Fruit fly (Drosophila melanogaster) whole organism, embryonic: ENCODE results near the gene Pcd.

ENCODE experiments used
- Abd-B ChIP-seq: fragments of 200-800 bp; sonication (Bioruptor generic); optimal IDR thresholded peaks from 2 replicates; lab custom pipeline; 2018; ENCODE audit warnings: missing biosample characterization, mild to moderate bottlenecking, missing genetic modification characterization, moderate library complexity
- B-H2 ChIP-seq: fragments of 200-800 bp; sonication (Bioruptor generic); optimal IDR thresholded peaks from 2 replicates; lab custom pipeline; 2018; ENCODE audit warnings: missing biosample characterization, mild to moderate bottlenecking, missing genetic modification characterization
- CG10366 ChIP-seq: fragments of 200-800 bp; sonication (Bioruptor generic); IDR thresholded peaks from 2 replicates; pipeline ENCODE4 v1.3.6; 2022; ENCODE audit warnings: missing biosample characterization, missing genetic modification characterization
- CG11093 ChIP-seq: fragments of 200-800 bp; sonication (Bioruptor generic); IDR thresholded peaks from 3 replicates; pipeline ENCODE4 v1.3.6; 2022; ENCODE audit warnings: missing biosample characterization, missing genetic modification characterization
- CG1233 ChIP-seq: fragments of 200-800 bp; sonication (Bioruptor generic); optimal IDR thresholded peaks from 4 replicates; lab custom pipeline; 2018; ENCODE audit warnings: missing biosample characterization, mild to moderate bottlenecking, missing genetic modification characterization
- CG12391 ChIP-seq: fragments of 200-800 bp; sonication (Bioruptor generic); optimal IDR thresholded peaks from 3 replicates; lab custom pipeline; 2018; ENCODE audit warnings: missing biosample characterization, mild to moderate bottlenecking, missing genetic modification characterization, moderate library complexity
- CG12942 ChIP-seq: fragments of 200-800 bp; sonication (Bioruptor generic); optimal IDR thresholded peaks from 3 replicates; lab custom pipeline; 2016; ENCODE audit warnings: missing biosample characterization, missing genetic modification characterization
- CG13624 ChIP-seq: fragments of 200-800 bp; sonication (Bioruptor generic); optimal IDR thresholded peaks from 2 replicates; lab custom pipeline; 2016; ENCODE audit warnings: missing biosample characterization, missing genetic modification characterization
- CG14860 ChIP-seq: fragments of 200-800 bp; sonication (Bioruptor generic); IDR thresholded peaks from 3 replicates; pipeline ENCODE4 v1.3.6; 2022; ENCODE audit warnings: missing biosample characterization, missing genetic modification characterization; ENCODE audit not compliant: partially characterized antibody
- CG17359 ChIP-seq: fragments of 200-800 bp; sonication (Bioruptor generic); optimal IDR thresholded peaks from 3 replicates; lab custom pipeline; 2018; ENCODE audit warnings: missing biosample characterization, mild to moderate bottlenecking, missing genetic modification characterization, moderate library complexity
- CG17912 ChIP-seq: fragments of 200-800 bp; sonication (Bioruptor generic); optimal IDR thresholded peaks from 2 replicates; lab custom pipeline; 2018; ENCODE audit warnings: missing biosample characterization, mild to moderate bottlenecking, missing genetic modification characterization
- CG1792 ChIP-seq: fragments of 200-800 bp; sonication (Bioruptor generic); optimal IDR thresholded peaks from 2 replicates; lab custom pipeline; 2016; ENCODE audit warnings: missing biosample characterization, missing genetic modification characterization
- CG31224 ChIP-seq: fragments of 200-800 bp; sonication (Bioruptor generic); IDR thresholded peaks from 2 replicates; pipeline ENCODE4 v1.3.6; 2022; ENCODE audit warnings: missing biosample characterization, missing genetic modification characterization
- CG3281 ChIP-seq: fragments of 200-800 bp; sonication (Bioruptor generic); optimal IDR thresholded peaks from 3 replicates; lab custom pipeline; 2017; ENCODE audit warnings: missing biosample characterization, mild to moderate bottlenecking, missing genetic modification characterization
- CG4328 ChIP-seq: fragments of 200-800 bp; sonication (Bioruptor generic); optimal IDR thresholded peaks from 3 replicates; lab custom pipeline; 2017; ENCODE audit warnings: missing biosample characterization, missing genetic modification reagents, missing genetic modification characterization
- CG7372 ChIP-seq: fragments of 200-800 bp; sonication (Bioruptor generic); IDR thresholded peaks from 2 replicates; pipeline ENCODE4 v1.3.6; 2022; ENCODE audit warnings: missing biosample characterization, missing genetic modification characterization
- CG7786 ChIP-seq: fragments of 200-800 bp; sonication (Bioruptor generic); optimal IDR thresholded peaks from 2 replicates; lab custom pipeline; 2016; ENCODE audit warnings: missing biosample characterization, missing genetic modification characterization
- CG9817 ChIP-seq: fragments of 200-800 bp; sonication (Bioruptor generic); optimal IDR thresholded peaks from 2 replicates; lab custom pipeline; 2018; ENCODE audit warnings: missing biosample characterization, mild to moderate bottlenecking, missing genetic modification characterization, moderate library complexity
- CG9932 ChIP-seq: fragments of 200-800 bp; sonication (Bioruptor generic); IDR thresholded peaks from 2 replicates; pipeline ENCODE4 v1.3.6; 2022; ENCODE audit warnings: missing biosample characterization, missing genetic modification characterization
- D19B ChIP-seq: fragments of 200-800 bp; sonication (Bioruptor generic); optimal IDR thresholded peaks from 2 replicates; lab custom pipeline; 2017; ENCODE audit warnings: missing biosample characterization, mild to moderate bottlenecking, missing genetic modification characterization
- Deaf1 ChIP-seq: fragments of 200-800 bp; optimal IDR thresholded peaks from 3 replicates; lab custom pipeline; 2019; ENCODE audit warnings: missing biosample characterization, mild to moderate bottlenecking, missing genetic modification characterization, moderate library complexity
- Drgx ChIP-seq: fragments of 200-800 bp; sonication (Bioruptor generic); IDR thresholded peaks from 2 replicates; pipeline ENCODE4 v1.3.6; 2022; ENCODE audit warnings: missing biosample characterization, missing genetic modification characterization
- HLH3B ChIP-seq: fragments of 200-800 bp; sonication (Bioruptor generic); IDR thresholded peaks from 2 replicates; pipeline ENCODE4 v1.3.6; 2022; ENCODE audit warnings: missing biosample characterization, missing genetic modification characterization
- Hmr ChIP-seq: fragments of 200-800 bp; sonication (Bioruptor generic); optimal IDR thresholded peaks from 3 replicates; lab custom pipeline; 2017; ENCODE audit warnings: mild to moderate bottlenecking, missing biosample characterization, missing genetic modification reagents, missing genetic modification characterization
- Hmx ChIP-seq: fragments of 200-800 bp; sonication (Bioruptor generic); optimal IDR thresholded peaks from 2 replicates; lab custom pipeline; 2016; ENCODE audit warnings: missing biosample characterization, missing genetic modification characterization
- MTF-1 ChIP-seq: fragments of 200-800 bp; sonication (Bioruptor generic); optimal IDR thresholded peaks from 2 replicates; lab custom pipeline; 2018; ENCODE audit warnings: missing biosample characterization, mild to moderate bottlenecking, missing genetic modification characterization, borderline replicate concordance
- Mes4 ChIP-seq: fragments of 200-800 bp; sonication (Bioruptor generic); optimal IDR thresholded peaks from 2 replicates; lab custom pipeline; 2016; ENCODE audit warnings: missing biosample characterization, missing genetic modification characterization
- Oli ChIP-seq: fragments of 200-800 bp; sonication (Bioruptor generic); optimal IDR thresholded peaks from 2 replicates; lab custom pipeline; 2018; ENCODE audit warnings: missing biosample characterization, mild to moderate bottlenecking, missing genetic modification characterization, moderate library complexity
- Optix ChIP-seq: fragments of 200-800 bp; sonication (Bioruptor generic); IDR thresholded peaks from 3 replicates; pipeline ENCODE4 v1.3.6; 2022; ENCODE audit warnings: missing biosample characterization, missing genetic modification characterization
- abd-A ChIP-seq: fragments of 200-800 bp; sonication (Bioruptor generic); optimal IDR thresholded peaks from 3 replicates; lab custom pipeline; 2019; ENCODE audit warnings: missing biosample characterization, mild to moderate bottlenecking, missing genetic modification characterization, moderate library complexity
- ap ChIP-seq: fragments of 200-800 bp; sonication (Bioruptor generic); IDR thresholded peaks from 2 replicates; pipeline ENCODE4 v1.3.6; 2022; ENCODE audit warnings: missing biosample characterization, missing genetic modification characterization
- ara ChIP-seq: fragments of 200-800 bp; sonication (Bioruptor generic); IDR thresholded peaks from 2 replicates; pipeline ENCODE4 v1.3.6; 2022; ENCODE audit warnings: missing biosample characterization, missing genetic modification characterization
- ato ChIP-seq: fragments of 200-800 bp; sonication (Bioruptor generic); IDR thresholded peaks from 2 replicates; pipeline ENCODE4 v1.3.6; 2022; ENCODE audit warnings: missing biosample characterization, missing genetic modification characterization; ENCODE audit not compliant: partially characterized antibody
- dimm ChIP-seq: fragments of 200-800 bp; sonication (Bioruptor generic); IDR thresholded peaks from 2 replicates; pipeline ENCODE4 v1.3.6; 2022; ENCODE audit warnings: missing biosample characterization, missing genetic modification characterization
- fd96Cb ChIP-seq: fragments of 200-800 bp; sonication (Bioruptor generic); optimal IDR thresholded peaks from 2 replicates; lab custom pipeline; 2018; ENCODE audit warnings: missing biosample characterization, mild to moderate bottlenecking, missing genetic modification characterization, moderate library complexity
- fu2 ChIP-seq: fragments of 200-800 bp; sonication (Bioruptor generic); optimal IDR thresholded peaks from 2 replicates; lab custom pipeline; 2016; ENCODE audit warnings: missing biosample characterization, missing genetic modification characterization
- hkb ChIP-seq, 2 experiments: fragments of 200-800 bp in 1 of 2; fragments of >200 bp in 1 of 2; sonication (Bioruptor generic) in 1 of 2; IDR thresholded peaks in 1 of 2; optimal IDR thresholded peaks in 1 of 2; 2 replicates each; pipeline versions ENCODE4 v1.3.6 to Lab custom; 2017 to 2022; ENCODE audit warnings: missing biosample characterization in 1 of 2, missing genetic modification characterization in 1 of 2
- kay ChIP-seq: fragments of 200-800 bp; sonication (Bioruptor generic); optimal IDR thresholded peaks from 2 replicates; lab custom pipeline; 2016; ENCODE audit warnings: missing biosample characterization, missing genetic modification characterization
- lmd ChIP-seq: fragments of 200-800 bp; sonication (Bioruptor generic); IDR thresholded peaks from 2 replicates; pipeline ENCODE4 v1.3.6; 2022; ENCODE audit warnings: missing biosample characterization, missing genetic modification characterization
- luna ChIP-seq: fragments of 200-800 bp; sonication (Bioruptor generic); optimal IDR thresholded peaks from 2 replicates; lab custom pipeline; 2016; ENCODE audit warnings: missing biosample characterization, missing genetic modification characterization
- onecut ChIP-seq: fragments of 200-800 bp; sonication (Bioruptor generic); IDR thresholded peaks from 2 replicates; pipeline ENCODE4 v1.3.6; 2022; ENCODE audit warnings: missing biosample characterization, missing genetic modification characterization
- otp ChIP-seq: fragments of 200-800 bp; sonication (Bioruptor generic); IDR thresholded peaks from 3 replicates; pipeline ENCODE4, ENCODE4 v1.3.6; 2022; ENCODE audit warnings: missing biosample characterization, missing genetic modification characterization
- ro ChIP-seq: fragments of 200-800 bp; sonication (Bioruptor generic); IDR thresholded peaks from 2 replicates; pipeline ENCODE4 v1.3.6; 2022; ENCODE audit warnings: missing biosample characterization, missing genetic modification characterization
- sisA ChIP-seq: fragments of 200-800 bp; sonication (Bioruptor generic); IDR thresholded peaks from 2 replicates; pipeline ENCODE4 v1.3.6; 2022; ENCODE audit warnings: missing biosample characterization, missing genetic modification characterization
- slbo ChIP-seq: fragments of 200-800 bp; sonication (Bioruptor generic); IDR thresholded peaks from 2 replicates; pipeline ENCODE4 v1.3.6; 2022; ENCODE audit warnings: missing biosample characterization, missing genetic modification characterization
- stc ChIP-seq: fragments of 200-800 bp; sonication (Bioruptor generic); IDR thresholded peaks from 2 replicates; pipeline ENCODE4 v1.3.6; 2022; ENCODE audit warnings: missing biosample characterization, missing genetic modification characterization
- unpg ChIP-seq: fragments of 200-800 bp; sonication (Bioruptor generic); optimal IDR thresholded peaks from 3 replicates; lab custom pipeline; 2018; ENCODE audit warnings: missing biosample characterization, mild to moderate bottlenecking, missing genetic modification characterization, moderate library complexity
- vvl ChIP-seq: fragments of 200-800 bp; sonication (Bioruptor generic); IDR thresholded peaks from 2 replicates; pipeline ENCODE4 v1.3.6; 2022; ENCODE audit warnings: missing biosample characterization, missing genetic modification characterization
- zfh1 ChIP-seq: fragments of 200-800 bp; sonication (Bioruptor generic); IDR thresholded peaks from 3 replicates; pipeline ENCODE4 v1.3.6; 2022; ENCODE audit warnings: missing biosample characterization, missing genetic modification characterization

Pcd gene

dm6 chr3R:29755248-29755647 lies 32.3 kb downstream of the Pcd start (continued):
- TF ChIP-seq ap (GFP tag; lab: Robert Waterston, UW) (0 out of 2 replicates have a peak, but pooled peaks have one; percentile 11), ato (GFP tag; lab: Robert Waterston, UW) (no peak), CG10366 (GFP tag; lab: Robert Waterston, UW) (peak; percentile 43; the same call in 1 of the 2 replicates), Abd-B (GFP tag; lab: Kevin White, UChicago) (no peak), CG13624 (GFP tag; lab: Kevin White, UChicago) (no peak), fu2 (no peak), CG14860 (GFP tag; lab: Robert Waterston, UW) (no peak), CG9817 (peak; percentile 32), CG7372 (GFP tag; lab: Robert Waterston, UW) (0 out of 2 replicates have a peak, but pooled peaks have one; percentile 42), Optix (peak; percentile 25; the same call in 1 of the 3 replicates), Deaf1 (no peak), lmd (GFP tag; lab: Robert Waterston, UW) (peak; percentile 40; the same call in 1 of the 2 replicates), CG7786 (GFP tag; lab: Kevin White, UChicago) (no peak), Mes4 (no peak), CG4328 (no peak), ara (peak; percentile 34; the same call in 1 of the 2 replicates), CG11093 (GFP tag; lab: Robert Waterston, UW) (no peak), slbo (GFP tag; lab: Robert Waterston, UW) (peak; percentile 46), fd96Cb (tag; lab: Kevin White, UChicago) (peak; percentile 1), CG31224 (GFP tag; lab: Robert Waterston, UW) (no peak)

DNA sequence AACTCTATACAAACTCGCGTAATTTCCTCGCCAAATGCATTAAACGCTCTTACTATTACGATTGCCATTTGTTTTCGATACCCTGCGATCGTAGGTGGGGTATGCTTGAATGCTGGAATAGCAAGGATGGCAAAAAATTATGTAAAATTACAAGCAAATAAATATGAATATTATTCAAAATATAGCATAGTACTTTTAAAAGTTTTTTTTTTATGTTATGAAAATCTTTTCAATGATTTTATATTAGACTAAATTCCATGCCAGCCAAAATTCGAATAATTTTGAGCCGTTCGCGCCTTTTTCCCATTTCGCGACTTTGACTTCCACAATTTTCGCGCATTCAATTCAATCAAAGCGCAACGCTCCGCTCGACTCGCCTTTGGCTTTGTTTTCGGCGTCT lies 33.2 kb downstream of the Pcd start:
- no peak for TF ChIP-seq B-H2 (GFP tag; lab: Kevin White, UChicago)
- TF ChIP-seq Drgx (GFP tag; lab: Robert Waterston, UW), result peak; percentile 13; the same call in 1 of the 2 replicates
- no peak for TF ChIP-seq sisA (GFP tag; lab: Robert Waterston, UW)
- TF ChIP-seq, all 482 proteins: peak for 1

DNA sequence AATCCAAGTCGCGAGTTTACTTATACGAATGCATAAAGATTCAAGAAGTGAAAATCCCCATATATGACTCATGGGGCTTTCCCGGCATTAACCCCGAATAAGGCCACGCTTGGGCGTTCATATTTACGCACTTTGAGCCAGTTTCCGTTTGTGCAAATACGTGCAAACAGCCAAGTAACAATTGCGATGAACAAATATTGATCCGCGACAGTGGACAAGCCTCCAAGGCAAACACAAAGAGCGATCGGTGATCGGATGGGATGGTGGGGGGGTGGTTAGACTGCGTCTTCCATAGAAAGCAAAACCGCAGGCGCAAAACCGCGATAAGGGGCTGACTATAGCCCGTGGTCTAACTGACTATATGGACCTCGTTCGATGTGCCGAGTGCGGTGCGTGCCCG lies 34.3 kb downstream of the Pcd start:
- TF ChIP-seq vvl (GFP tag; lab: Robert Waterston, UW) (peak; percentile 11; the same call in 1 of the 2 replicates), HLH3B (peak; percentile 41; the same call in 1 of the 2 replicates), D19B (no peak), dimm (GFP tag; lab: Robert Waterston, UW) (no peak), onecut (GFP tag; lab: Robert Waterston, UW) (peak; percentile 9; the same call in 1 of the 2 replicates), luna (no peak), CG1792 (GFP tag; lab: Kevin White, UChicago) (peak; percentile 68), CG3281 (GFP tag; lab: Kevin White, UChicago) (peak; percentile 14), MTF-1 (GFP tag; lab: Kevin White, UChicago) (peak; percentile 32), Oli (tag; lab: Kevin White, UChicago) (no peak), zfh1 (GFP tag; lab: Robert Waterston, UW) (no peak; the same call in 2 of the 3 replicates), Hmr (GFP tag; lab: Kevin White, UChicago) (peak; percentile 7), otp (0 out of 3 replicates have a peak, but pooled peaks have one; percentile 19), CG12391 (tag; lab: Kevin White, UChicago) (no peak), CG17912 (peak; percentile 18), CG12942 (GFP tag; lab: Kevin White, UChicago) (peak; percentile 14), kay (peak; percentile 11), Hmx (GFP tag; lab: Kevin White, UChicago) (no peak), Drgx (GFP tag; lab: Robert Waterston, UW) (peak; percentile 36), CG1233 (GFP tag; lab: Kevin White, UChicago) (peak; percentile 31), stc (GFP tag; lab: Robert Waterston, UW) (no peak), abd-A (no peak), CG9932 (GFP tag; lab: Robert Waterston, UW) (no peak), unpg (peak; percentile 10), CG17359 (tag; lab: Kevin White, UChicago) (peak; percentile 35), ro (GFP tag; lab: Robert Waterston, UW) (no peak), hkb (optimal IDR thresholded peaks at IDR 0.05; lab: Kevin White, UChicago) (no peak), hkb (GFP tag; IDR thresholded peaks at IDR 0.05; lab: Robert Waterston, UW) (0 out of 2 replicates have a peak, but pooled peaks have one; percentile 31)
